Worm (Caenorhabditis elegans) whole organism, young adult: ENCODE results near the gene nlp-48.

Experiments
- B0019.2 ChIP-seq: fragments of 200-800 bp; sonication (Bioruptor generic); conservative IDR thresholded peaks from 2 replicates; pipeline ENCODE4 v1.3.6; 2022; ENCODE audit warnings: missing genetic modification reagents, missing genetic modification characterization, missing compliant biosample characterization
- C06A6.2 ChIP-seq: fragments of 200-800 bp; sonication (Bioruptor generic); conservative IDR thresholded peaks from 2 replicates; pipeline ENCODE4 v1.3.6; 2022; ENCODE audit warnings: missing genetic modification characterization, missing compliant biosample characterization
- C17E4.6 ChIP-seq: fragments of 200-800 bp; sonication (Bioruptor generic); IDR thresholded peaks from 2 replicates; pipeline ENCODE4 v1.3.6; 2022; ENCODE audit warnings: missing genetic modification reagents, missing genetic modification characterization, missing compliant biosample characterization
- D2030.7 ChIP-seq: fragments of 200-800 bp; sonication (Bioruptor generic); IDR thresholded peaks from 2 replicates; pipeline ENCODE4 v1.3.6; 2022; ENCODE audit warnings: missing genetic modification reagents, missing genetic modification characterization, missing compliant biosample characterization
- F22D6.2 ChIP-seq: sonication (generic microtip); optimal IDR thresholded peaks from 2 replicates; lab custom pipeline; 2016; ENCODE audit warnings: mild to moderate bottlenecking, missing genetic modification characterization, missing compliant biosample characterization
- F23B12.7 ChIP-seq: sonication (generic microtip); optimal IDR thresholded peaks from 2 replicates; lab custom pipeline; 2017; ENCODE audit warnings: missing genetic modification characterization, mild to moderate bottlenecking, missing compliant biosample characterization, antibody characterized with exemption, moderate library complexity; ENCODE audit not compliant: insufficient read depth
- F33H1.4 ChIP-seq: fragments of 200-800 bp; sonication (Bioruptor generic); IDR thresholded peaks from 2 replicates; pipeline ENCODE4 v1.3.6; 2022; ENCODE audit warnings: missing genetic modification reagents, missing genetic modification characterization, missing compliant biosample characterization
- F49E8.2 ChIP-seq: sonication (generic microtip); optimal IDR thresholded peaks from 3 replicates; lab custom pipeline; 2017; ENCODE audit warnings: missing genetic modification characterization, mild to moderate bottlenecking, missing compliant biosample characterization, antibody characterized with exemption, moderate library complexity; ENCODE audit not compliant: insufficient read depth
- F57C9.4 ChIP-seq: sonication (generic microtip); optimal IDR thresholded peaks from 2 replicates; lab custom pipeline; 2017; ENCODE audit warnings: mild to moderate bottlenecking, missing genetic modification characterization, missing compliant biosample characterization
- Y53G8AR.9 ChIP-seq: fragments of 200-800 bp; sonication (Bioruptor generic); conservative IDR thresholded peaks from 2 replicates; pipeline ENCODE4 v1.3.6; 2022; ENCODE audit warnings: missing genetic modification reagents, missing genetic modification characterization, missing compliant biosample characterization
- Y67H2A.10 ChIP-seq: fragments of 200-800 bp; sonication (Bioruptor generic); conservative IDR thresholded peaks from 2 replicates; pipeline ENCODE4 v1.3.6; 2022; ENCODE audit warnings: missing genetic modification reagents, missing genetic modification characterization, missing compliant biosample characterization
- Y95B8A.8 ChIP-seq: fragments of 200-800 bp; sonication (Bioruptor generic); IDR thresholded peaks from 2 replicates; pipeline ENCODE4 v1.3.6; 2022; ENCODE audit warnings: missing genetic modification reagents, missing genetic modification characterization, missing compliant biosample characterization
- ZK185.1 ChIP-seq: sonication (generic microtip); optimal IDR thresholded peaks from 2 replicates; lab custom pipeline; 2016; ENCODE audit warnings: mild to moderate bottlenecking, missing genetic modification characterization, missing compliant biosample characterization; ENCODE audit not compliant: poor library complexity, severe bottlenecking
- akir-1 ChIP-seq: fragments of 200-800 bp; sonication (Bioruptor generic); optimal IDR thresholded peaks from 2 replicates; lab custom pipeline; 2018; ENCODE audit warnings: mild to moderate bottlenecking, missing genetic modification characterization, moderate library complexity, missing compliant biosample characterization
- ama-1 ChIP-seq, 3 experiments: fragments of 150-350 bp in 1 of 3; sonication (generic microtip) in 2 of 3; optimal IDR thresholded peaks; 2 replicates each; lab custom pipeline; 2014 to 2018; ENCODE audit warnings: missing biosample characterization in 2 of 3, missing genetic modification characterization in 2 of 3, missing genetic modification reagents in 2 of 3
- ccch-3 ChIP-seq: fragments of 200-800 bp; sonication (Bioruptor generic); optimal IDR thresholded peaks from 2 replicates; lab custom pipeline; 2018; ENCODE audit warnings: mild to moderate bottlenecking, missing genetic modification characterization, missing compliant biosample characterization
- ceh-100 ChIP-seq: fragments of 200-800 bp; sonication (Bioruptor generic); IDR thresholded peaks from 2 replicates; pipeline ENCODE4 v1.3.6; 2022; ENCODE audit warnings: missing genetic modification reagents, missing genetic modification characterization, missing compliant biosample characterization
- ceh-40 ChIP-seq: fragments of 200-800 bp; sonication (Bioruptor generic); IDR thresholded peaks from 2 replicates; pipeline ENCODE4 v1.3.6; 2022; ENCODE audit warnings: missing genetic modification characterization, missing compliant biosample characterization
- ceh-79 ChIP-seq: sonication (generic microtip); optimal IDR thresholded peaks from 2 replicates; lab custom pipeline; 2017; ENCODE audit warnings: mild to moderate bottlenecking, missing genetic modification characterization, missing compliant biosample characterization
- ceh-91 ChIP-seq: fragments of 200-800 bp; sonication (Bioruptor generic); IDR thresholded peaks from 2 replicates; pipeline ENCODE4 v1.3.6; 2022; ENCODE audit warnings: missing genetic modification reagents, missing genetic modification characterization, missing compliant biosample characterization
- chd-7 ChIP-seq: sonication (generic microtip); optimal IDR thresholded peaks from 2 replicates; lab custom pipeline; 2016; ENCODE audit warnings: mild to moderate bottlenecking, missing genetic modification characterization, moderate library complexity, missing compliant biosample characterization
- dox-1 ChIP-seq: fragments of 200-800 bp; sonication (Bioruptor generic); IDR thresholded peaks from 2 replicates; pipeline ENCODE4 v1.3.6; 2022; ENCODE audit warnings: missing genetic modification reagents, missing genetic modification characterization, missing compliant biosample characterization
- egl-44 ChIP-seq: fragments of 200-800 bp; sonication (Bioruptor generic); IDR thresholded peaks from 2 replicates; pipeline ENCODE4 v1.3.6; 2022; ENCODE audit warnings: missing genetic modification reagents, missing genetic modification characterization, missing compliant biosample characterization
- egrh-3 ChIP-seq: fragments of 200-800 bp; sonication (Bioruptor generic); IDR thresholded peaks from 2 replicates; pipeline ENCODE4 v1.3.6; 2022; ENCODE audit warnings: missing genetic modification reagents, missing genetic modification characterization, missing compliant biosample characterization
- fkh-3 ChIP-seq: sonication (generic microtip); optimal IDR thresholded peaks from 2 replicates; lab custom pipeline; 2016; ENCODE audit warnings: mild to moderate bottlenecking, missing genetic modification characterization, missing compliant biosample characterization
- hmg-20 ChIP-seq: fragments of 200-800 bp; sonication (Bioruptor generic); IDR thresholded peaks from 2 replicates; pipeline ENCODE4 v1.3.6; 2022; ENCODE audit warnings: missing genetic modification reagents, missing genetic modification characterization, missing compliant biosample characterization
- hsf-1 ChIP-seq: fragments of 200-800 bp; sonication (Bioruptor generic); IDR thresholded peaks from 2 replicates; pipeline ENCODE4 v1.3.6; 2022; ENCODE audit warnings: missing genetic modification reagents, missing genetic modification characterization, missing compliant biosample characterization
- let-526 ChIP-seq: fragments of 200-800 bp; sonication (Bioruptor generic); IDR thresholded peaks from 2 replicates; pipeline ENCODE4 v1.3.6; 2022; ENCODE audit warnings: missing genetic modification reagents, missing genetic modification characterization, missing compliant biosample characterization
- let-607 ChIP-seq, 2 experiments: fragments of 200-800 bp in 1 of 2; sonication (Bioruptor generic) in 1 of 2; sonication (generic microtip) in 1 of 2; optimal IDR thresholded peaks; 2 replicates each; lab custom pipeline; 2016 to 2018; ENCODE audit warnings: mild to moderate bottlenecking in 2 of 2, missing compliant biosample characterization in 2 of 2, missing genetic modification characterization in 2 of 2, moderate library complexity in 2 of 2, missing genotype in 1 of 2
- lin-40 ChIP-seq: sonication (generic microtip); optimal IDR thresholded peaks from 2 replicates; lab custom pipeline; 2016; ENCODE audit warnings: missing genetic modification characterization, mild to moderate bottlenecking, missing compliant biosample characterization, missing genotype, missing genetic modification reagents
- lsl-1 ChIP-seq: fragments of 200-800 bp; sonication (Bioruptor generic); optimal IDR thresholded peaks from 2 replicates; lab custom pipeline; 2018; ENCODE audit warnings: mild to moderate bottlenecking, missing genetic modification characterization, moderate library complexity, missing compliant biosample characterization
- lsy-27 ChIP-seq: sonication (generic microtip); optimal IDR thresholded peaks from 2 replicates; lab custom pipeline; 2017; ENCODE audit warnings: missing genetic modification characterization, mild to moderate bottlenecking, missing compliant biosample characterization, antibody characterized with exemption, missing genotype, borderline replicate concordance; ENCODE audit not compliant: insufficient read depth
- madf-6 ChIP-seq: fragments of 200-800 bp; sonication (Bioruptor generic); IDR thresholded peaks from 2 replicates; pipeline ENCODE4 v1.3.6; 2022; ENCODE audit warnings: missing genetic modification reagents, missing genetic modification characterization, missing compliant biosample characterization
- mcd-1 ChIP-seq: fragments of 200-800 bp; sonication (Bioruptor generic); IDR thresholded peaks from 2 replicates; pipeline ENCODE4 v1.3.6; 2022; ENCODE audit warnings: missing genetic modification reagents, missing genetic modification characterization, missing compliant biosample characterization
- nfya-1 ChIP-seq: sonication (generic microtip); optimal IDR thresholded peaks from 2 replicates; lab custom pipeline; 2017; ENCODE audit warnings: antibody characterized with exemption, missing compliant biosample characterization, missing genetic modification characterization, borderline replicate concordance; ENCODE audit not compliant: insufficient read depth
- nfyb-1 ChIP-seq: fragments of 200-800 bp; sonication (Bioruptor generic); IDR thresholded peaks from 2 replicates; pipeline ENCODE4 v1.3.6; 2022; ENCODE audit warnings: missing genetic modification reagents, missing genetic modification characterization, missing compliant biosample characterization
- nhr-27 ChIP-seq: fragments of 200-800 bp; sonication (Bioruptor generic); optimal IDR thresholded peaks from 2 replicates; lab custom pipeline; 2018; ENCODE audit warnings: mild to moderate bottlenecking, missing genetic modification characterization, moderate library complexity, missing compliant biosample characterization
- pbrm-1 ChIP-seq: fragments of 200-800 bp; sonication (Bioruptor generic); IDR thresholded peaks from 2 replicates; pipeline ENCODE4 v1.3.6; 2022; ENCODE audit warnings: missing genetic modification reagents, missing genetic modification characterization, missing compliant biosample characterization
- rcor-1 ChIP-seq: fragments of 200-800 bp; sonication (Bioruptor generic); IDR thresholded peaks from 2 replicates; pipeline ENCODE4 v1.3.6; 2022; ENCODE audit warnings: missing genetic modification reagents, missing genetic modification characterization, missing compliant biosample characterization
- repo-1 ChIP-seq: sonication (generic microtip); optimal IDR thresholded peaks from 2 replicates; lab custom pipeline; 2017; ENCODE audit warnings: mild to moderate bottlenecking, missing genetic modification characterization, missing compliant biosample characterization
- snpc-1.3 ChIP-seq: sonication (generic microtip); optimal IDR thresholded peaks from 2 replicates; lab custom pipeline; 2017; ENCODE audit warnings: missing genetic modification characterization, mild to moderate bottlenecking, missing compliant biosample characterization, antibody characterized with exemption, moderate library complexity, missing genotype, missing genetic modification reagents; ENCODE audit not compliant: insufficient read depth
- tbx-9 ChIP-seq: sonication (generic microtip); optimal IDR thresholded peaks from 2 replicates; lab custom pipeline; 2016; ENCODE audit warnings: borderline replicate concordance, missing genetic modification characterization, inconsistent platforms, missing compliant biosample characterization
- unc-62 ChIP-seq: fragments of 150-350 bp; optimal IDR thresholded peaks from 2 replicates; lab custom pipeline; 2014; ENCODE audit warnings: missing biosample characterization, missing genetic modification reagents, missing genetic modification characterization
- zfh-2 ChIP-seq: fragments of 200-800 bp; sonication (Bioruptor generic); conservative IDR thresholded peaks from 2 replicates; pipeline ENCODE4 v1.3.6; 2022; ENCODE audit warnings: missing genetic modification reagents, missing genetic modification characterization, missing compliant biosample characterization
- zim-3 ChIP-seq: sonication (generic microtip); optimal IDR thresholded peaks from 2 replicates; lab custom pipeline; 2017; ENCODE audit warnings: mild to moderate bottlenecking, missing genetic modification characterization, moderate library complexity, missing compliant biosample characterization
- ztf-25 ChIP-seq: fragments of 200-800 bp; sonication (Bioruptor generic); IDR thresholded peaks from 2 replicates; pipeline ENCODE4 v1.3.6; 2022; ENCODE audit warnings: missing genetic modification reagents, missing genetic modification characterization, missing compliant biosample characterization
- ztf-3 ChIP-seq: fragments of 200-800 bp; sonication (Bioruptor generic); optimal IDR thresholded peaks from 2 replicates; lab custom pipeline; 2018; ENCODE audit warnings: mild to moderate bottlenecking, missing genetic modification characterization, missing compliant biosample characterization

Gene nlp-48

DNA sequence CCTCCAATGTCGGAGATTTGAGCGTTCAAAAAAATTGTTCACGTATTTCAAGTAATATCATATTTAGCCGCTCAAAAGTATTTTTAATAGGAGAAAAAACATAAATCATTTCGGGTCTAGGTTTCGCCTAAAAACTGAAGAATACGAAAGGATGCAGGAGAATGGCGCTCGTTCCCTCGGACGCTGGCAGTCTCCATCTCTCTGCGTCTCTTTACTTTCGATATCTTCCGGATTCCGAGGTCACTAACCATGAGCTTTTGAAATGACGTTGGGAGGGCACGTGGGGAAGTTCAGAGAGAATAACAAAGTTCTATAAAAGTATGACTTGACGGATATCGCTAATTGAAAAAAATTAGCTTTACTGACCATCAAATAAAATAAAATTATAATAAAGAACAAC lies 10.0 kb downstream of the nlp-48 start (continued):
- TF ChIP-seq Y53G8AR.9 (GFP tag; lab: Robert Waterston, UW): peak; percentile 79
- no peak for TF ChIP-seq hmg-20 (GFP tag; lab: Robert Waterston, UW)
- TF ChIP-seq ceh-100 (GFP tag; lab: Robert Waterston, UW): 0 out of 2 replicates have a peak, but pooled peaks have one; percentile 30
- TF ChIP-seq dox-1 (GFP tag; lab: Robert Waterston, UW): no peak
- TF ChIP-seq egrh-3 (GFP tag; lab: Robert Waterston, UW): no peak
- TF ChIP-seq chd-7: no peak
- TF ChIP-seq F23B12.7 (tag; lab: Kevin White, UChicago): no peak
- TF ChIP-seq D2030.7 (GFP tag; lab: Robert Waterston, UW): peak; percentile 31; the same call in 1 of the 2 replicates
- TF ChIP-seq nhr-27 (tag; lab: Kevin White, UChicago): no peak
- TF ChIP-seq mcd-1 (GFP tag; lab: Robert Waterston, UW): peak; percentile 38; the same call in 1 of the 2 replicates
- peak; percentile 23 for TF ChIP-seq F49E8.2 (tag; lab: Kevin White, UChicago)
- TF ChIP-seq ztf-3: no peak
- no peak for TF ChIP-seq lsy-27 (tag; lab: Kevin White, UChicago)
- 0 out of 2 replicates have a peak, but pooled peaks have one; percentile 7 for TF ChIP-seq rcor-1
- TF ChIP-seq tbx-9 (tag; lab: Kevin White, UChicago): no peak
- TF ChIP-seq snpc-1.3: no peak
- TF ChIP-seq zim-3: no peak
- no peak for TF ChIP-seq B0019.2 (GFP tag; lab: Robert Waterston, UW)
- no peak for TF ChIP-seq C17E4.6
- TF ChIP-seq F57C9.4 (tag; lab: Kevin White, UChicago): no peak
- 0 out of 2 replicates have a peak, but pooled peaks have one; percentile 30 for TF ChIP-seq zfh-2 (GFP tag; lab: Robert Waterston, UW)
- no peak for TF ChIP-seq Y67H2A.10 (GFP tag; lab: Robert Waterston, UW)
- no peak for TF ChIP-seq ceh-91 (GFP tag; lab: Robert Waterston, UW)
- TF ChIP-seq let-526 (GFP tag; lab: Robert Waterston, UW): no peak
- TF ChIP-seq F22D6.2 (tag; lab: Kevin White, UChicago): no peak
- TF ChIP-seq F33H1.4 (GFP tag; lab: Robert Waterston, UW): 0 out of 2 replicates have a peak, but pooled peaks have one; percentile 13
- no peak for TF ChIP-seq akir-1 (GFP tag; lab: Kevin White, UChicago)
- no peak for TF ChIP-seq egl-44 (GFP tag; lab: Robert Waterston, UW)
- no peak for TF ChIP-seq C06A6.2 (GFP tag; lab: Robert Waterston, UW)
- TF ChIP-seq lin-40 (tag; lab: Kevin White, UChicago): no peak
- TF ChIP-seq ztf-25: no peak
- TF ChIP-seq unc-62: no peak
- no peak for TF ChIP-seq let-607 (tag; optimal IDR thresholded peaks at IDR 0.05; lab: Kevin White, UChicago)
- no peak for TF ChIP-seq ZK185.1 (tag; lab: Kevin White, UChicago)
- no peak for TF ChIP-seq fkh-3
- TF ChIP-seq ceh-40 (GFP tag; lab: Robert Waterston, UW): no peak
- TF ChIP-seq ceh-79 (tag; lab: Kevin White, UChicago): no peak
- TF ChIP-seq ccch-3 (GFP tag; lab: Kevin White, UChicago): no peak
- peak; percentile 82 for TF ChIP-seq madf-6
- TF ChIP-seq pbrm-1 (GFP tag; lab: Robert Waterston, UW): no peak
- TF ChIP-seq lsl-1 (GFP tag; lab: Kevin White, UChicago): no peak
- no peak for TF ChIP-seq ama-1 (optimal IDR thresholded peaks at IDR 0.05; lab: Kevin White, UChicago)
- TF ChIP-seq ama-1 (GFP tag; optimal IDR thresholded peaks at IDR 0.05; lab: Kevin White, UChicago): no peak
- TF ChIP-seq hsf-1: peak; percentile 73; the same call in 1 of the 2 replicates
- TF ChIP-seq nfyb-1 (GFP tag; lab: Robert Waterston, UW): no peak
- peak; percentile 31; the same call in 1 of the 2 replicates for TF ChIP-seq Y95B8A.8
- no peak for TF ChIP-seq nfya-1 (tag; lab: Kevin White, UChicago)
- no peak for TF ChIP-seq repo-1 (tag; lab: Kevin White, UChicago)
